Worm (Caenorhabditis elegans) whole organism, late embryonic: ENCODE measurements around the gene mvk-1.

Experiments
- Y22D7AL.16 ChIP-seq: sonication (generic microtip); optimal IDR thresholded peaks from 2 replicates; lab custom pipeline; 2016; ENCODE audit warnings: missing genetic modification characterization, missing compliant biosample characterization
- ama-1 ChIP-seq: fragments of 150-350 bp; optimal IDR thresholded peaks from 2 replicates; lab custom pipeline; 2014
- che-1 ChIP-seq: sonication (generic microtip); optimal IDR thresholded peaks from 2 replicates; lab custom pipeline; 2016; ENCODE audit warnings: mild to moderate bottlenecking, missing genetic modification characterization, missing compliant biosample characterization
- pha-4 ChIP-seq: fragments of 150-350 bp; optimal IDR thresholded peaks from 2 replicates; lab custom pipeline; 2018; ENCODE audit warnings: missing biosample characterization, missing genetic modification reagents, missing genetic modification characterization
- pqm-1 ChIP-seq: sonication (generic microtip); optimal IDR thresholded peaks from 2 replicates; lab custom pipeline; 2016; ENCODE audit warnings: missing genetic modification characterization, missing compliant biosample characterization

DNA sequence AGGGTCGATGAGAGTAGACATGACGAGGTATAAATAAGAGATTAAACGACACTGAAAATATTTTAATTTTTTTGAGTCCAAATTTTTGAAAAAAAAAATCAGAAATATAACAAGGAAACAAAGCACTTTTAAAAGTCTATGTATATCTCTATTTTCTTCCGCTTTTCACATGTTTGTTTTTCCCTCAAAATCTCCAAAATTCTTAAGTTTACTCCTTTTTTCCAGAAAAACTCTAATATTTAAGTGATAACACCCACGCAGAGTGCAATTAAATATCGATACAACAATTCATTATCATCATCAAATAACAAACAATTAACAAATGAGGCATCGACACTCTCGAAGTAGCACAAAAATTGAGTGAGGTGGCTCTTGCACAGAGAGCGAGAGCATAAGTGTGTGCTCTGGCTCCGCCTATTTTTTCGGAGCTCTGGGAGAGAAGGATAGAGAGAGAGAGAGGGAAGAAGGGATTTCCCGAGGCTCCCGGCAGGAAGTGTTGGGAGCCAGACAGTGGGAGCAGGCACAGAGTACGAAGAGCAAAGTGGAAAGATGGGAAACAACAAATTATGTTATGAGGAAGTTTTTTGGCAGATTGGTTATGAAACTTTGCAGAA is 21.7 kb upstream of the mvk-1 start, which contains the start of gene anmt-2:
- TF ChIP-seq che-1 (no peak), Y22D7AL.16 (tag; lab: Kevin White, UChicago) (no peak), pqm-1 (no peak), pha-4 (no peak), ama-1 (lab: Kevin White, UChicago) (no peak)
